Worm (Caenorhabditis elegans) whole organism, L3 larva: ENCODE results near the gene ergi-2.
A peak's percentile ranks its signal among the peaks of the same experiment; 100 is the strongest.

Experiments
- ZK546.5 ChIP-seq: sonication (generic microtip); optimal IDR thresholded peaks from 2 replicates; lab custom pipeline; 2017; ENCODE audit warnings: missing biosample characterization, missing genetic modification characterization
- lin-15B ChIP-seq: fragments of 150-350 bp; optimal IDR thresholded peaks from 2 replicates; lab custom pipeline; 2014; ENCODE audit warnings: missing biosample characterization, missing genetic modification characterization
- mdl-1 ChIP-seq: fragments of 150-350 bp; optimal IDR thresholded peaks from 2 replicates; lab custom pipeline; 2014; ENCODE audit warnings: missing biosample characterization, missing genetic modification characterization
- nhr-237 ChIP-seq: fragments of 150-350 bp; optimal IDR thresholded peaks from 2 replicates; lab custom pipeline; 2014; ENCODE audit warnings: missing biosample characterization, missing genetic modification characterization
- nhr-25 ChIP-seq: sonication (generic microtip); optimal IDR thresholded peaks from 2 replicates; lab custom pipeline; 2017; ENCODE audit warnings: missing biosample characterization, missing genetic modification characterization
- nhr-76 ChIP-seq: fragments of 150-350 bp; sonication (generic microtip); optimal IDR thresholded peaks from 5 replicates; lab custom pipeline; 2014; ENCODE audit warnings: missing biosample characterization, missing genetic modification characterization
- tbx-2 ChIP-seq: sonication (generic microtip); optimal IDR thresholded peaks from 2 replicates; lab custom pipeline; 2016; ENCODE audit warnings: mild to moderate bottlenecking, missing genetic modification characterization, missing compliant biosample characterization
- ztf-4 ChIP-seq: fragments of 150-350 bp; optimal IDR thresholded peaks from 2 replicates; lab custom pipeline; 2014; ENCODE audit warnings: missing biosample characterization, missing genetic modification characterization

DNA sequence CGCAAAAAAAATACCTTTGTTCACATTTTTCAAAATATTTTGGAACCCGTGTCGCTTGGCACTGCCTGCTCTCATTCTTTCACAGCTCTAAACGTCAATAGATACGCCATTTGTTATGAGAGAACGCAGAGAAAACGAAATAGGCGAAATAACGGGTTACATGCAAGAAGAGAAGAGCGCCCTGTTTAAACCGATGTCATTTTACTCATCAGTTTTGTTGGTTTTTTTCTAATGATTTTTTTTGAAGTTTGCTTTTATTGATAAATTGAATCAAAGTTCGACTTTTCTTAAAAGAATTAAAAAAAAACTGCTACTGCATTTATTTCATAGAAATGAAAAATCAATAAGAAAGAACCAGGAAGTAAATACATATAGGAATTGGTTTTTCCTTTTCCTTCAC is 28.4 kb downstream of the ergi-2 start:
- no peak for TF ChIP-seq nhr-237
- no peak for TF ChIP-seq lin-15B (tag; lab: Kevin White, UChicago)
- TF ChIP-seq nhr-76 (tag; lab: Kevin White, UChicago), result no peak
- TF ChIP-seq nhr-25 (tag; lab: Kevin White, UChicago), result peak; percentile 4
- no peak for TF ChIP-seq ZK546.5
- no peak for TF ChIP-seq tbx-2
- TF ChIP-seq mdl-1 (tag; lab: Kevin White, UChicago), result no peak
- TF ChIP-seq ztf-4 (tag; lab: Kevin White, UChicago), result no peak
